Fruit fly (Drosophila melanogaster) whole organism, embryonic: ENCODE results near the gene CG13842.

ENCODE experiments used
- Bdp1 ChIP-seq: fragments of 200-800 bp; sonication (Bioruptor generic); optimal IDR thresholded peaks from 3 replicates; lab custom pipeline; 2016; ENCODE audit warnings: missing biosample characterization, missing genetic modification characterization
- CG10654 ChIP-seq: fragments of 200-800 bp; sonication (Bioruptor generic); optimal IDR thresholded peaks from 2 replicates; lab custom pipeline; 2016; ENCODE audit warnings: missing biosample characterization, missing genetic modification characterization
- CG11398 ChIP-seq: fragments of 200-800 bp; sonication (Bioruptor generic); optimal IDR thresholded peaks from 2 replicates; lab custom pipeline; 2016; ENCODE audit warnings: missing biosample characterization, missing genetic modification characterization
- CG13123 ChIP-seq: fragments of 200-800 bp; sonication (Bioruptor generic); optimal IDR thresholded peaks from 2 replicates; lab custom pipeline; 2016; ENCODE audit warnings: missing biosample characterization, missing genetic modification characterization
- CG4328 ChIP-seq: fragments of 200-800 bp; sonication (Bioruptor generic); optimal IDR thresholded peaks from 3 replicates; lab custom pipeline; 2017; ENCODE audit warnings: missing biosample characterization, missing genetic modification reagents, missing genetic modification characterization
- NC2α ChIP-seq: fragments of 200-800 bp; sonication (Bioruptor generic); optimal IDR thresholded peaks from 2 replicates; lab custom pipeline; 2016; ENCODE audit warnings: missing biosample characterization, missing genetic modification characterization
- Poxn ChIP-seq: fragments of 200-800 bp; sonication (Bioruptor generic); IDR thresholded peaks from 2 replicates; pipeline ENCODE4 v1.3.6; 2022; ENCODE audit warnings: missing biosample characterization, missing genetic modification characterization
- mld ChIP-seq: fragments of 200-800 bp; sonication (Bioruptor generic); IDR thresholded peaks from 3 replicates; pipeline ENCODE4 v1.3.6; 2022; ENCODE audit warnings: missing biosample characterization, missing genetic modification characterization; ENCODE audit not compliant: partially characterized antibody
- stwl ChIP-seq: fragments of 200-800 bp; sonication (Bioruptor generic); optimal IDR thresholded peaks from 3 replicates; lab custom pipeline; 2018; ENCODE audit warnings: missing biosample characterization, mild to moderate bottlenecking, missing genetic modification characterization, moderate library complexity

CG13842 gene

DNA sequence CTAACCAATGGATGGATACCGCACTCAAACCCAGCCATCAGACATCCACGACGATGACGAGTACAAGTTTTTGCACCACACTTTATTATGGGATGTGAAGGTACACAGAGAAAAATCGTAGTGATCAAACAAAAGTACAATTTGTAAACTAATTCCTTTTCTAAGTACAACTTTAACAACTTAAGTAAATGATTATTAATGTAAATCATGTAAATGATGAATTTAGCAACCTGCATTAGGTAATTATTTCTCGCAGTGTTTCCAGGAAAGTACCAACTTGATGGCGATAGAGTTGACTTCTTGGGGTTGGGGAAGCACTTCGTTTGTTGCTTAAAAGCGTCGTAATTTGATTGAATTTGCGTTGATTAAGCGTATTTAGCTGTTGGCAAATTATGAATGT lies 44.0 kb downstream of the CG13842 start (continued):
- peak; percentile 15 for TF ChIP-seq CG10654 (GFP tag; lab: Kevin White, UChicago)
- TF ChIP-seq stwl (tag; lab: Kevin White, UChicago): no peak
- TF ChIP-seq CG4328 (GFP tag; lab: Kevin White, UChicago): no peak
- peak; percentile 22 for TF ChIP-seq Bdp1 (GFP tag; lab: Kevin White, UChicago)
- no peak for TF ChIP-seq CG11398 (GFP tag; lab: Kevin White, UChicago)
- no peak for TF ChIP-seq mld
- TF ChIP-seq NC2α (GFP tag; lab: Kevin White, UChicago): no peak
- TF ChIP-seq CG13123 (GFP tag; lab: Kevin White, UChicago): no peak
- no peak for TF ChIP-seq Poxn
